Worm (Caenorhabditis elegans): Measurements from ENCODE around the gene mocs-1.
A peak's percentile ranks its signal among the peaks of the same experiment; 100 is the strongest.

The mocs-1 gene

ce11 chrX:15441686-15442067, 1.1 kb upstream of the mocs-1 start, which contains the start of gene nkat-3:
Gene nkat-3, plus strand, starts transcription at chrX:15441731.
- no peak for TF ChIP-seq snpc-4 (tag; optimal IDR thresholded peaks at IDR 0.05)
- no peak for TF ChIP-seq mml-1 (tag; optimal IDR thresholded peaks at IDR 0.05)
- no peak for TF ChIP-seq nhr-25 (tag; optimal IDR thresholded peaks at IDR 0.05)
- TF ChIP-seq ceh-28 (tag; optimal IDR thresholded peaks at IDR 0.05) = no peak
- no peak for TF ChIP-seq ZK546.5 (tag; optimal IDR thresholded peaks at IDR 0.05)
- no peak for TF ChIP-seq zag-1 (tag; optimal IDR thresholded peaks at IDR 0.05)
- TF ChIP-seq eor-1 (tag; optimal IDR thresholded peaks at IDR 0.05) = no peak
- no peak for TF ChIP-seq hmg-11 (tag; optimal IDR thresholded peaks at IDR 0.05)
- TF ChIP-seq elt-2 (tag; optimal IDR thresholded peaks at IDR 0.05) = no peak
- no peak for TF ChIP-seq elt-3 (tag; optimal IDR thresholded peaks at IDR 0.05)
- TF ChIP-seq jun-1 (tag; optimal IDR thresholded peaks at IDR 0.05) = no peak
- TF ChIP-seq skn-1 (tag; optimal IDR thresholded peaks at IDR 0.05) = no peak
- no peak for TF ChIP-seq nhr-28 (tag; optimal IDR thresholded peaks at IDR 0.05)

ce11 chrX:15438768-15439167, 1.8 kb downstream of the mocs-1 start:
- peak; percentile 85 for TF ChIP-seq snpc-4 (tag; optimal IDR thresholded peaks at IDR 0.05)
- no peak for TF ChIP-seq tbx-2 (tag; optimal IDR thresholded peaks at IDR 0.05)
- no peak for TF ChIP-seq fkh-10 (GFP tag; optimal IDR thresholded peaks at IDR 0.05)
- no peak for TF ChIP-seq nhr-28 (tag; optimal IDR thresholded peaks at IDR 0.05)

DNA sequence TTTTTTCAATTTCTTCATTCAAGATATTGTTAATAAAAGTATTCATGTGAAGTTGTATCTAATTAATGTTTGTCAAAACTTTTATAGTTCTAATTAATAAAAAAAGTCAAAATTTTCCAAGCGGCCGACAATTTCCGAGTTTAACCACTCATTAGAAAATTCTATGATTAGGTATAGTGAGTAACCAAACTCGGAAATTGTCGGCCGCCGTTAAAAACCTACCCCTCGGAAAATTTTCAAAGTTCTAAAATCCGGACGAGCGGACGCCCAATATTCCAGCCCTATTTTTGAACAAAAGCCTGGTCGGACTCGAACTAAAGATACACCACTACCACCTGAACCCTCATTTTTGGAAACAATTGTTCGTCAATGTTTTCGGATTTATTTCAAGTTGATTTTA, 5.7 kb downstream of the mocs-1 start:
- peak; percentile 36 for TF ChIP-seq snpc-4 (tag; optimal IDR thresholded peaks at IDR 0.05)
- TF ChIP-seq mdl-1 (tag; optimal IDR thresholded peaks at IDR 0.05) = no peak

DNA sequence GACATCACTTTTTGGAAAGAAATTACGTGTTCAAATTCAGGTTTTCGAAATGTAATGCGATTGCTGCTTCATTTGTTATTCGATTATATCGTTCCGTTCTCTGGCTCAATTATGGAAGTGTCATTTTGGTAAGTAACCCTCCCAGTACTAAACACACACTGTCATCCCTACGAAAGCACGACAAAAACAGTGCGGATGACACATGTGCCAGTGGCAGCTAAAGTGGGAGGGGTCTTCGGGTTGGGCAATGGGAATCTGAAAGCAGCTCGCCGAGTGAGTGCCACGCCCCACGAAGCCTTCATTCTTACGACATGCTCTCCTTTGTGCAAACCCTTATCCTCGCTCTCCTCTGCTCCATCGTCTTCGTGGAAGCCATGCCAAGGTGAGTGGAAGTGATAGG, 7.1 kb downstream of the mocs-1 start, which contains the start of gene flp-32:
flp-32 (plus strand) TSS at position 301 of the 400 bp plus-strand sequence.
- TF ChIP-seq pha-4 (tag; optimal IDR thresholded peaks at IDR 0.05) (no peak), nhr-12 (tag; optimal IDR thresholded peaks at IDR 0.05) (no peak), nhr-76 (tag; optimal IDR thresholded peaks at IDR 0.05) (no peak), pqm-1 (tag; optimal IDR thresholded peaks at IDR 0.05) (no peak)

DNA sequence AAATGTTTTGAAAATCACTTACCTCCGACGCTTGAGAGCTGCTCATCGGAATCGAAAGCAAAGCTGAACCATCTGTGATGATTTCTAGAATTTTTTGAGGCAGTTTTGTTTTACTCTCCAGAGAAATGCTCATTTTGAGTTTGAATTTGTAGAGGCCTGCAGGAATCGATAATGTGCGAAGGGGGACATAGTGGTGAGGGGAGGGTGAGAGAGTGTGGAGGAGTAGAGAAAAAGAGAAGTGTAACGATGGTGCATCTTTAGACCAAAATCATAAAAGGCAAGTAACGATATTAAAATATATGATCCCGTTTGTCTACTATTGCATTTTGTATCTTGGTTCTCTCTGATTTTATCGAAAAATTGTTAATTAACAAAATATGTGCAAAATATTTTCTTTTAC, 9.6 kb downstream of the mocs-1 start, which contains the start of gene blos-8:
blos-8 (minus strand) TSS at position 216 of the 400 bp plus-strand sequence.
- TF ChIP-seq ceh-28 (tag; optimal IDR thresholded peaks at IDR 0.05) = peak; percentile 47
- peak; percentile 43 for TF ChIP-seq hmg-11 (tag; optimal IDR thresholded peaks at IDR 0.05)
- no peak for TF ChIP-seq elt-3 (tag; optimal IDR thresholded peaks at IDR 0.05)

ce11 chrX:15427931-15428330, 12.7 kb downstream of the mocs-1 start, which contains the start of gene nas-13:
Gene nas-13, minus strand, starts transcription at chrX:15428253.
- no peak for TF ChIP-seq ceh-9 (tag; optimal IDR thresholded peaks at IDR 0.05)
- TF ChIP-seq nhr-25 (tag; optimal IDR thresholded peaks at IDR 0.05) = peak; percentile 60
- no peak for TF ChIP-seq ceh-82 (tag; optimal IDR thresholded peaks at IDR 0.05)

ce11 chrX:15423708-15424423, 16.7 kb downstream of the mocs-1 start:
- TF ChIP-seq elt-3 (tag; optimal IDR thresholded peaks at IDR 0.05) (peak in 2 of 3 experiments; percentile 5 to 75), nhr-43 (tag; optimal IDR thresholded peaks at IDR 0.05; ENCODE audit: poor library complexity, severe bottlenecking) (no peak), snpc-4 (tag; optimal IDR thresholded peaks at IDR 0.05) (peak; percentile 12), elt-2 (tag; optimal IDR thresholded peaks at IDR 0.05) (peak; percentile 94), mml-1 (tag; optimal IDR thresholded peaks at IDR 0.05) (no peak), jun-1 (tag; optimal IDR thresholded peaks at IDR 0.05) (peak; percentile 55), skn-1 (tag; optimal IDR thresholded peaks at IDR 0.05) (no peak), pqm-1 (tag; optimal IDR thresholded peaks at IDR 0.05) (peak; percentile 77), fkh-2 (tag; optimal IDR thresholded peaks at IDR 0.05) (no peak)

ce11 chrX:15420671-15421070, 19.9 kb downstream of the mocs-1 start, which contains the start of gene F39D8.3:
Gene F39D8.3, plus strand, starts transcription at chrX:15420971.
- TF ChIP-seq ceh-16 (tag; optimal IDR thresholded peaks at IDR 0.05) = no peak
- peak; percentile 51 for TF ChIP-seq nhr-25 (tag; optimal IDR thresholded peaks at IDR 0.05)
- TF ChIP-seq nhr-28 (tag; optimal IDR thresholded peaks at IDR 0.05) = no peak

All from whole organism, L3 larva.